Worm (Caenorhabditis elegans) whole organism, L4 larva: Measurements from ENCODE around the gene hrg-10.
A peak's percentile ranks its signal among the peaks of the same experiment; 100 is the strongest.

ENCODE experiments used
- ama-1 ChIP-seq: fragments of 150-350 bp; optimal IDR thresholded peaks from 2 replicates; lab custom pipeline; 2014; ENCODE audit warnings: inconsistent platforms, mixed read lengths
- ceh-44 ChIP-seq: fragments of 200-800 bp; sonication (Bioruptor generic); IDR thresholded peaks from 2 replicates; pipeline ENCODE4 v1.3.6; 2022; ENCODE audit warnings: missing genetic modification reagents, missing genetic modification characterization, missing compliant biosample characterization
- dpl-1 ChIP-seq: fragments of 150-350 bp; optimal IDR thresholded peaks from 2 replicates; lab custom pipeline; 2014; ENCODE audit warnings: missing biosample characterization, missing genetic modification reagents, missing genetic modification characterization
- egl-43 ChIP-seq: fragments of 200-800 bp; sonication (Bioruptor generic); IDR thresholded peaks from 2 replicates; pipeline ENCODE4 v1.3.6; 2022; ENCODE audit warnings: missing genetic modification reagents, missing genetic modification characterization, missing compliant biosample characterization
- hlh-30 ChIP-seq: sonication (generic microtip); optimal IDR thresholded peaks from 2 replicates; lab custom pipeline; 2017; ENCODE audit warnings: antibody characterized with exemption, mild to moderate bottlenecking, missing genetic modification characterization, missing compliant biosample characterization; ENCODE audit not compliant: insufficient read depth
- jun-1 ChIP-seq: fragments of 150-350 bp; optimal IDR thresholded peaks from 2 replicates; lab custom pipeline; 2014; ENCODE audit warnings: missing biosample characterization, missing genetic modification reagents, missing genetic modification characterization
- lin-15B ChIP-seq: fragments of 150-350 bp; sonication (generic microtip); optimal IDR thresholded peaks from 3 replicates; lab custom pipeline; 2014; ENCODE audit warnings: missing biosample characterization, missing genetic modification characterization
- lsy-2 ChIP-seq, 2 experiments: fragments of 150-350 bp in 1 of 2; sonication (generic microtip) in 1 of 2; optimal IDR thresholded peaks; 2 replicates each; lab custom pipeline; 2014 to 2017; ENCODE audit warnings: missing biosample characterization in 2 of 2, missing genetic modification characterization in 2 of 2
- pha-4 ChIP-seq, 2 experiments: fragments of 150-350 bp in 1 of 2; fragments of 200-800 bp in 1 of 2; sonication (Bioruptor generic) in 1 of 2; IDR thresholded peaks in 1 of 2; optimal IDR thresholded peaks in 1 of 2; 2 replicates each; pipeline versions ENCODE4 v1.3.6 to Lab custom; 2014 to 2022; ENCODE audit warnings: missing genetic modification characterization in 2 of 2, missing genetic modification reagents in 2 of 2, missing biosample characterization in 1 of 2, missing compliant biosample characterization in 1 of 2
- set-16 ChIP-seq: fragments of 200-800 bp; sonication (Bioruptor generic); IDR thresholded peaks from 2 replicates; pipeline ENCODE4 v1.3.6; 2022; ENCODE audit warnings: missing genetic modification reagents, missing genetic modification characterization, missing compliant biosample characterization

DNA sequence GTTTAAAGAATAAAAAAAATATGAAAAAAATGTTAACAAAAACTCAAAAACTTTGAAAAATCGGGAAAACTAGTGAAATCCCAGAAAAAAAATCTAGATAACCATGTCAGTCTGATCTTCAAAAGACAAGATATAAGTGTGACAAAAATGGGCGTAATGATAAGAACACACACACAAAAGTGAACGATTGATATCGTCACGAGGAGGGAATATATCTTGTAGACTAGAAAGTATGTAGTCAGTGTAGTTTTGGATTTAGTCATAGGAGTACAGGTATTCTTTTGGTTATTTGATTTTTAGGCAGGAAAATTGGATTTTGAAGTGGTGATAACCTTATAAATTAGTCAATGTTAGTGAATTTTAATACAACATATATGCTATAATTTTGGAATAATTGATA is 22.6 kb downstream of the hrg-10 start:
- TF ChIP-seq ama-1 (lab: Kevin White, UChicago) (no peak), egl-43 (GFP tag; lab: Robert Waterston, UW) (no peak), hlh-30 (tag; lab: Kevin White, UChicago) (peak; percentile 40), jun-1 (tag; lab: Kevin White, UChicago) (no peak), set-16 (GFP tag; lab: Robert Waterston, UW) (no peak), lin-15B (tag; lab: Kevin White, UChicago) (no peak), dpl-1 (GFP tag; lab: Kevin White, UChicago) (no peak), ceh-44 (GFP tag; lab: Robert Waterston, UW) (no peak), lsy-2 (tag; optimal IDR thresholded peaks at IDR 0.05; lab: Kevin White, UChicago) (no peak), pha-4 (GFP tag; IDR thresholded peaks at IDR 0.05; lab: Robert Waterston, UW) (no peak), pha-4 (tag; optimal IDR thresholded peaks at IDR 0.05; lab: Kevin White, UChicago) (no peak)
